Fruit fly (Drosophila melanogaster): ENCODE measurements around the gene CG45095.
"Not testable (repeated sequence)": the region's sequence is repeated elsewhere in the genome, so short reads cannot be mapped to it uniquely, and the experiment has no call there.

dm6 chr3R:25131042-25131441 lies 28.7 kb downstream of the CG45095 start, which contains the start of gene Bili:
- TF ChIP-seq inv (GFP tag; IDR thresholded peaks at IDR 0.05; ENCODE audit: partially characterized antibody); Dfd (GFP tag; optimal IDR thresholded peaks at IDR 0.05); hbn (GFP tag; IDR thresholded peaks at IDR 0.05; ENCODE audit: partially characterized antibody); fu2 (GFP tag; optimal IDR thresholded peaks at IDR 0.05); Ets97D (GFP tag; optimal IDR thresholded peaks at IDR 0.05); slp2 (GFP tag; optimal IDR thresholded peaks at IDR 0.05); CG11247 (GFP tag; IDR thresholded peaks at IDR 0.05); esg (GFP tag; conservative IDR thresholded peaks at IDR 0.05); sens (GFP tag); btn (GFP tag; optimal IDR thresholded peaks at IDR 0.05); gro (GFP tag; optimal IDR thresholded peaks at IDR 0.05): not testable (repeated sequence)

Measured in whole organism, embryonic.